Fruit fly (Drosophila melanogaster) whole organism, embryonic: ENCODE results near the gene Elo68alpha.

Experiments
- ATbp ChIP-seq: fragments of 200-800 bp; sonication (Bioruptor generic); optimal IDR thresholded peaks from 2 replicates; lab custom pipeline; 2017; ENCODE audit warnings: missing biosample characterization, mild to moderate bottlenecking, missing genetic modification characterization, missing genetic modification reagents
- Atf6 ChIP-seq: fragments of 200-800 bp; sonication (Bioruptor generic); IDR thresholded peaks from 2 replicates; pipeline ENCODE4 v1.3.6; 2022; ENCODE audit warnings: missing biosample characterization, missing genetic modification characterization
- B-H2 ChIP-seq: fragments of 200-800 bp; sonication (Bioruptor generic); optimal IDR thresholded peaks from 2 replicates; lab custom pipeline; 2018; ENCODE audit warnings: missing biosample characterization, mild to moderate bottlenecking, missing genetic modification characterization
- CG10267 ChIP-seq: fragments of 200-800 bp; sonication (Bioruptor generic); optimal IDR thresholded peaks from 2 replicates; lab custom pipeline; 2018; ENCODE audit warnings: missing biosample characterization, mild to moderate bottlenecking, missing genetic modification characterization, moderate library complexity
- CG12236 ChIP-seq: fragments of 200-800 bp; sonication (Bioruptor generic); optimal IDR thresholded peaks from 2 replicates; lab custom pipeline; 2016; ENCODE audit warnings: missing biosample characterization, missing genetic modification characterization
- CG12391 ChIP-seq: fragments of 200-800 bp; sonication (Bioruptor generic); optimal IDR thresholded peaks from 3 replicates; lab custom pipeline; 2018; ENCODE audit warnings: missing biosample characterization, mild to moderate bottlenecking, missing genetic modification characterization, moderate library complexity
- CG14667 ChIP-seq: fragments of 200-800 bp; sonication (Bioruptor generic); IDR thresholded peaks from 2 replicates; pipeline ENCODE4 v1.3.6; 2022; ENCODE audit warnings: missing biosample characterization, missing genetic modification characterization
- CG15696 ChIP-seq: fragments of 200-800 bp; sonication (Bioruptor generic); optimal IDR thresholded peaks from 2 replicates; lab custom pipeline; 2019; ENCODE audit warnings: missing biosample characterization, mild to moderate bottlenecking, missing genetic modification characterization, moderate library complexity
- CG18262 ChIP-seq: fragments of 200-800 bp; optimal IDR thresholded peaks from 3 replicates; lab custom pipeline; 2019; ENCODE audit warnings: missing biosample characterization, mild to moderate bottlenecking, missing genetic modification characterization, moderate library complexity
- CG2116 ChIP-seq: fragments of 200-800 bp; sonication (Bioruptor generic); optimal IDR thresholded peaks from 3 replicates; lab custom pipeline; 2018; ENCODE audit warnings: missing biosample characterization, mild to moderate bottlenecking, missing genetic modification characterization
- CG2712 ChIP-seq: fragments of 200-800 bp; optimal IDR thresholded peaks from 3 replicates; lab custom pipeline; 2019; ENCODE audit warnings: missing biosample characterization, mild to moderate bottlenecking, missing genetic modification characterization, moderate library complexity
- CG3838 ChIP-seq: fragments of 200-800 bp; sonication (Bioruptor generic); optimal IDR thresholded peaks from 3 replicates; lab custom pipeline; 2016; ENCODE audit warnings: missing biosample characterization, missing genetic modification characterization
- CG3995 ChIP-seq: fragments of 200-800 bp; sonication (Bioruptor generic); optimal IDR thresholded peaks from 3 replicates; lab custom pipeline; 2016; ENCODE audit warnings: missing biosample characterization, missing genetic modification characterization
- CG5953 ChIP-seq: fragments of 200-800 bp; sonication (Bioruptor generic); IDR thresholded peaks from 2 replicates; pipeline ENCODE4 v1.3.6; 2022; ENCODE audit warnings: missing biosample characterization, missing genetic modification characterization
- CG7372 ChIP-seq: fragments of 200-800 bp; sonication (Bioruptor generic); IDR thresholded peaks from 2 replicates; pipeline ENCODE4 v1.3.6; 2022; ENCODE audit warnings: missing biosample characterization, missing genetic modification characterization
- CG9932 ChIP-seq: fragments of 200-800 bp; sonication (Bioruptor generic); IDR thresholded peaks from 2 replicates; pipeline ENCODE4 v1.3.6; 2022; ENCODE audit warnings: missing biosample characterization, missing genetic modification characterization
- Chrac-16 ChIP-seq: fragments of 200-800 bp; sonication (Bioruptor generic); optimal IDR thresholded peaks from 3 replicates; lab custom pipeline; 2016; ENCODE audit warnings: missing biosample characterization, missing genetic modification characterization
- Dad ChIP-seq: fragments of 200-800 bp; sonication (Bioruptor generic); optimal IDR thresholded peaks from 3 replicates; lab custom pipeline; 2016; ENCODE audit warnings: missing biosample characterization, missing genetic modification characterization
- Dll ChIP-seq: fragments of 200-800 bp; sonication (Bioruptor generic); IDR thresholded peaks from 4 replicates; pipeline ENCODE4 v1.3.6; 2022; ENCODE audit warnings: missing biosample characterization, missing genetic modification characterization; ENCODE audit not compliant: partially characterized antibody
- HLH54F ChIP-seq: fragments of 200-800 bp; sonication (Bioruptor generic); optimal IDR thresholded peaks from 3 replicates; lab custom pipeline; 2016; ENCODE audit warnings: missing biosample characterization, missing genetic modification characterization
- NK7.1 ChIP-seq: fragments of 200-800 bp; sonication (Bioruptor generic); optimal IDR thresholded peaks from 3 replicates; lab custom pipeline; 2016; ENCODE audit warnings: missing biosample characterization, missing genetic modification characterization
- Nf-YA ChIP-seq: fragments of 200-800 bp; sonication (Bioruptor generic); IDR thresholded peaks from 2 replicates; pipeline ENCODE4 v1.3.6; 2022; ENCODE audit warnings: missing biosample characterization, missing genetic modification characterization
- amos ChIP-seq: fragments of 200-800 bp; sonication (Bioruptor generic); IDR thresholded peaks from 2 replicates; pipeline ENCODE4 v1.3.6; 2022; ENCODE audit warnings: missing biosample characterization, missing genetic modification characterization; ENCODE audit not compliant: partially characterized antibody
- aop ChIP-seq: fragments of 200-800 bp; sonication (Bioruptor generic); IDR thresholded peaks from 2 replicates; pipeline ENCODE4 v1.3.6; 2022; ENCODE audit warnings: missing biosample characterization, missing genetic modification characterization
- ap ChIP-seq: fragments of 200-800 bp; sonication (Bioruptor generic); IDR thresholded peaks from 2 replicates; pipeline ENCODE4 v1.3.6; 2022; ENCODE audit warnings: missing biosample characterization, missing genetic modification characterization
- az2 ChIP-seq: fragments of 200-800 bp; sonication (Bioruptor generic); optimal IDR thresholded peaks from 3 replicates; lab custom pipeline; 2016; ENCODE audit warnings: missing biosample characterization, missing genetic modification characterization
- bowl ChIP-seq: fragments of 200-800 bp; sonication (Bioruptor generic); IDR thresholded peaks from 2 replicates; pipeline ENCODE4 v1.3.6; 2022; ENCODE audit warnings: missing biosample characterization, missing genetic modification characterization
- br ChIP-seq: fragments of >200 bp; optimal IDR thresholded peaks from 2 replicates; lab custom pipeline; 2017
- cato ChIP-seq: fragments of 200-800 bp; sonication (Bioruptor generic); optimal IDR thresholded peaks from 2 replicates; lab custom pipeline; 2016; ENCODE audit warnings: missing biosample characterization, missing genetic modification characterization, borderline replicate concordance
- chn ChIP-seq: fragments of 200-800 bp; sonication (Bioruptor generic); optimal IDR thresholded peaks from 2 replicates; lab custom pipeline; 2016; ENCODE audit warnings: missing biosample characterization, missing genetic modification characterization
- corto ChIP-seq: fragments of 200-800 bp; sonication (Bioruptor generic); optimal IDR thresholded peaks from 2 replicates; lab custom pipeline; 2016; ENCODE audit warnings: missing biosample characterization, mild to moderate bottlenecking, missing genetic modification characterization, moderate library complexity
- crol ChIP-seq: fragments of 200-800 bp; sonication (Bioruptor generic); IDR thresholded peaks from 2 replicates; pipeline ENCODE4 v1.3.6; 2022; ENCODE audit warnings: missing biosample characterization, missing genetic modification characterization
- disco-r ChIP-seq: fragments of 200-800 bp; sonication (Bioruptor generic); optimal IDR thresholded peaks from 2 replicates; lab custom pipeline; 2016; ENCODE audit warnings: missing biosample characterization, missing genetic modification characterization
- dm ChIP-seq: fragments of 200-800 bp; sonication (Bioruptor generic); optimal IDR thresholded peaks from 3 replicates; lab custom pipeline; 2016; ENCODE audit warnings: missing biosample characterization, missing genetic modification characterization
- grn ChIP-seq: fragments of 200-800 bp; sonication (Bioruptor generic); optimal IDR thresholded peaks from 3 replicates; lab custom pipeline; 2017; ENCODE audit warnings: missing biosample characterization, missing genetic modification characterization
- gsb ChIP-seq: fragments of 200-800 bp; sonication (Bioruptor generic); IDR thresholded peaks from 2 replicates; pipeline ENCODE4 v1.3.6; 2022; ENCODE audit warnings: missing biosample characterization, missing genetic modification characterization
- hkb ChIP-seq, 2 experiments: fragments of 200-800 bp in 1 of 2; fragments of >200 bp in 1 of 2; sonication (Bioruptor generic) in 1 of 2; IDR thresholded peaks in 1 of 2; optimal IDR thresholded peaks in 1 of 2; 2 replicates each; pipeline versions ENCODE4 v1.3.6 to Lab custom; 2017 to 2022; ENCODE audit warnings: missing biosample characterization in 1 of 2, missing genetic modification characterization in 1 of 2
- lola ChIP-seq, 3 experiments: fragments of >200 bp in 2 of 3; fragments of 200-800 bp in 1 of 3; sonication (Bioruptor generic) in 1 of 3; optimal IDR thresholded peaks; 2 replicates each; lab custom pipeline; 2017 to 2019; ENCODE audit warnings: missing biosample characterization in 3 of 3, missing genetic modification characterization in 3 of 3, mild to moderate bottlenecking in 1 of 3, moderate library complexity in 1 of 3
- lov ChIP-seq, 2 experiments: fragments of 200-800 bp in 1 of 2; fragments of >200 bp in 1 of 2; sonication (Bioruptor generic) in 1 of 2; IDR thresholded peaks in 1 of 2; optimal IDR thresholded peaks in 1 of 2; 2 replicates in 1 of 2; 3 replicates in 1 of 2; pipeline versions ENCODE4 v1.3.6 to Lab custom; 2017 to 2022; ENCODE audit warnings: missing biosample characterization in 1 of 2, missing genetic modification characterization in 1 of 2
- pan ChIP-seq, 4 experiments: fragments of >200 bp in 3 of 4; fragments of 200-800 bp in 1 of 4; sonication (Bioruptor generic) in 1 of 4; optimal IDR thresholded peaks in 3 of 4; IDR thresholded peaks in 1 of 4; 2 replicates each; pipeline versions ENCODE4 v1.3.6 to Lab custom; 2017 to 2022; ENCODE audit warnings: missing biosample characterization in 2 of 4, missing genetic modification characterization in 2 of 4, mixed read lengths in 1 of 4
- pum ChIP-seq: fragments of 200-800 bp; sonication (Bioruptor generic); optimal IDR thresholded peaks from 2 replicates; lab custom pipeline; 2016; ENCODE audit warnings: missing biosample characterization, missing genetic modification characterization
- pzg ChIP-seq: fragments of 200-800 bp; sonication (Bioruptor generic); optimal IDR thresholded peaks from 3 replicates; lab custom pipeline; 2018; ENCODE audit warnings: missing biosample characterization, mild to moderate bottlenecking, missing genetic modification characterization, moderate library complexity
- run ChIP-seq: fragments of 200-800 bp; sonication (Bioruptor generic); optimal IDR thresholded peaks from 3 replicates; lab custom pipeline; 2018; ENCODE audit warnings: missing biosample characterization, mild to moderate bottlenecking, missing genetic modification characterization
- slbo ChIP-seq: fragments of 200-800 bp; sonication (Bioruptor generic); IDR thresholded peaks from 2 replicates; pipeline ENCODE4 v1.3.6; 2022; ENCODE audit warnings: missing biosample characterization, missing genetic modification characterization
- slou ChIP-seq: fragments of 200-800 bp; sonication (Bioruptor generic); optimal IDR thresholded peaks from 3 replicates; lab custom pipeline; 2016; ENCODE audit warnings: missing biosample characterization, missing genetic modification characterization
- stwl ChIP-seq: fragments of 200-800 bp; sonication (Bioruptor generic); optimal IDR thresholded peaks from 3 replicates; lab custom pipeline; 2018; ENCODE audit warnings: missing biosample characterization, mild to moderate bottlenecking, missing genetic modification characterization, moderate library complexity
- tx ChIP-seq: fragments of 200-800 bp; sonication (Bioruptor generic); optimal IDR thresholded peaks from 2 replicates; lab custom pipeline; 2016; ENCODE audit warnings: missing biosample characterization, missing genetic modification characterization
- zen ChIP-seq: fragments of 200-800 bp; sonication (Bioruptor generic); optimal IDR thresholded peaks from 3 replicates; lab custom pipeline; 2018; ENCODE audit warnings: missing biosample characterization, mild to moderate bottlenecking, missing genetic modification characterization, moderate library complexity

The Elo68alpha gene

dm6 chr3L:11118627-11119395, 16.0 kb upstream of the Elo68alpha start (continued):
- TF ChIP-seq CG12391 (tag; lab: Kevin White, UChicago) (peak; percentile 29), CG12236 (GFP tag; lab: Kevin White, UChicago) (peak; percentile 83), CG5953 (GFP tag; lab: Robert Waterston, UW) (peak; percentile 49), pzg (peak; percentile 14), az2 (peak; percentile 18), Nf-YA (GFP tag; lab: Robert Waterston, UW) (peak; percentile 52; the same call in 1 of the 2 replicates), gsb (GFP tag; lab: Robert Waterston, UW) (peak; percentile 59; the same call in 1 of the 2 replicates), aop (GFP tag; lab: Robert Waterston, UW) (no peak), CG10267 (tag; lab: Kevin White, UChicago) (peak; percentile 25), stwl (tag; lab: Kevin White, UChicago) (peak; percentile 47), CG15696 (tag; lab: Kevin White, UChicago) (peak; percentile 88), ATbp (peak; percentile 94), hkb (optimal IDR thresholded peaks at IDR 0.05; lab: Kevin White, UChicago) (no peak), hkb (GFP tag; IDR thresholded peaks at IDR 0.05; lab: Robert Waterston, UW) (peak; percentile 85), lov (optimal IDR thresholded peaks at IDR 0.05; lab: Kevin White, UChicago) (no peak), lov (GFP tag; IDR thresholded peaks at IDR 0.05; lab: Robert Waterston, UW) (peak; percentile 84; the same call in 2 of the 3 replicates), CG2116 (GFP tag; lab: Kevin White, UChicago) (peak; percentile 54), CG9932 (peak; percentile 57), NK7.1 (GFP tag; lab: Kevin White, UChicago) (peak; percentile 40), tx (peak; percentile 47), zen (tag; lab: Kevin White, UChicago) (peak; percentile 31), cato (GFP tag; lab: Kevin White, UChicago) (no peak), Dad (GFP tag; lab: Kevin White, UChicago) (peak; percentile 60), B-H2 (GFP tag; lab: Kevin White, UChicago) (peak; percentile 92), CG7372 (no peak), crol (0 out of 2 replicates have a peak, but pooled peaks have one; percentile 11), pum (GFP tag; lab: Kevin White, UChicago) (peak; percentile 40), CG3995 (GFP tag; lab: Kevin White, UChicago) (no peak), pan (optimal IDR thresholded peaks at IDR 0.05; lab: Kevin White, UChicago) (no peak), pan (GFP tag; optimal IDR thresholded peaks at IDR 0.05 in 1 of 2, IDR thresholded peaks at IDR 0.05 in 1 of 2) (peak in 1 of 2 experiments; percentile 47), corto (GFP tag; lab: Kevin White, UChicago) (peak; percentile 74), CG14667 (GFP tag; lab: Robert Waterston, UW) (no peak), slou (GFP tag; lab: Kevin White, UChicago) (peak; percentile 22), CG18262 (tag; lab: Kevin White, UChicago) (peak; percentile 30), grn (GFP tag; lab: Kevin White, UChicago) (peak; percentile 73), bowl (no peak), amos (GFP tag; lab: Robert Waterston, UW) (no peak; the same call in 1 of the 2 replicates), ap (no peak), Dll (GFP tag; lab: Robert Waterston, UW) (no peak), lola (GFP tag; optimal IDR thresholded peaks at IDR 0.05; lab: Kevin White, UChicago) (peak in 1 of 3 experiments; percentile 18), HLH54F (GFP tag; lab: Kevin White, UChicago) (peak; percentile 38), Atf6 (GFP tag; lab: Robert Waterston, UW) (peak; percentile 81), run (tag; lab: Kevin White, UChicago) (peak; percentile 63), br (no peak), slbo (peak; percentile 20; the same call in 1 of the 2 replicates), Chrac-16 (GFP tag; lab: Kevin White, UChicago) (no peak), CG3838 (peak; percentile 73), chn (no peak), disco-r (GFP tag; lab: Kevin White, UChicago) (peak; percentile 76), CG2712 (peak; percentile 35), dm (GFP tag; lab: Kevin White, UChicago) (peak; percentile 62)
